Fruit fly (Drosophila melanogaster) whole organism, embryonic: ENCODE data around the gene CG15043.

Experiments
- Ada2b ChIP-seq: fragments of 200-800 bp; sonication (Bioruptor generic); IDR thresholded peaks from 2 replicates; pipeline ENCODE4 v1.3.6; 2022; ENCODE audit warnings: missing biosample characterization, missing genetic modification characterization
- BtbVII ChIP-seq: fragments of 200-800 bp; sonication (Bioruptor generic); optimal IDR thresholded peaks from 3 replicates; lab custom pipeline; 2017; ENCODE audit warnings: missing biosample characterization, mild to moderate bottlenecking, missing genetic modification characterization
- CG10431 ChIP-seq: fragments of 200-800 bp; sonication (Bioruptor generic); optimal IDR thresholded peaks from 3 replicates; lab custom pipeline; 2018; ENCODE audit warnings: missing biosample characterization, mild to moderate bottlenecking, missing genetic modification characterization
- CG12659 ChIP-seq: fragments of 200-800 bp; sonication (Bioruptor generic); optimal IDR thresholded peaks from 3 replicates; lab custom pipeline; 2017; ENCODE audit warnings: mild to moderate bottlenecking, missing biosample characterization, missing genetic modification reagents, missing genetic modification characterization
- CG14014 ChIP-seq: fragments of 200-800 bp; sonication (Bioruptor generic); IDR thresholded peaks from 2 replicates; pipeline ENCODE4 v1.3.6; 2022; ENCODE audit warnings: missing biosample characterization, missing genetic modification characterization
- CG1602 ChIP-seq: fragments of 200-800 bp; sonication (Bioruptor generic); optimal IDR thresholded peaks from 3 replicates; lab custom pipeline; 2016; ENCODE audit warnings: missing biosample characterization, missing genetic modification characterization
- CG1603 ChIP-seq: fragments of 200-800 bp; sonication (Bioruptor generic); optimal IDR thresholded peaks from 2 replicates; lab custom pipeline; 2019; ENCODE audit warnings: missing biosample characterization, mild to moderate bottlenecking, missing genetic modification characterization, moderate library complexity
- CG18599 ChIP-seq: fragments of 200-800 bp; sonication (Bioruptor generic); optimal IDR thresholded peaks from 3 replicates; lab custom pipeline; 2017; ENCODE audit warnings: missing biosample characterization, missing genetic modification characterization, mild to moderate bottlenecking, moderate library complexity, missing genetic modification reagents
- CG2120 ChIP-seq: fragments of 200-800 bp; sonication (Bioruptor generic); optimal IDR thresholded peaks from 3 replicates; lab custom pipeline; 2016; ENCODE audit warnings: missing biosample characterization, missing genetic modification characterization
- CG2199 ChIP-seq: fragments of 200-800 bp; sonication (Bioruptor generic); IDR thresholded peaks from 3 replicates; pipeline ENCODE4 v1.3.6; 2022; ENCODE audit warnings: missing biosample characterization, missing genetic modification characterization
- CG30403 ChIP-seq: fragments of 200-800 bp; sonication (Bioruptor generic); optimal IDR thresholded peaks from 3 replicates; lab custom pipeline; 2016; ENCODE audit warnings: missing biosample characterization, missing genetic modification characterization
- CG31441 ChIP-seq: fragments of 200-800 bp; sonication (Bioruptor generic); IDR thresholded peaks from 2 replicates; pipeline ENCODE4 v1.3.6; 2022; ENCODE audit warnings: missing biosample characterization, missing genetic modification characterization
- CG32532 ChIP-seq: fragments of 200-800 bp; sonication (Bioruptor generic); IDR thresholded peaks from 2 replicates; pipeline ENCODE4 v1.3.6; 2022; ENCODE audit warnings: missing biosample characterization, missing genetic modification characterization
- CG42726 ChIP-seq: fragments of 200-800 bp; sonication (Bioruptor generic); IDR thresholded peaks from 2 replicates; pipeline ENCODE4 v1.3.6; 2022; ENCODE audit warnings: missing biosample characterization, missing genetic modification characterization; ENCODE audit not compliant: partially characterized antibody
- CG7372 ChIP-seq: fragments of 200-800 bp; sonication (Bioruptor generic); IDR thresholded peaks from 2 replicates; pipeline ENCODE4 v1.3.6; 2022; ENCODE audit warnings: missing biosample characterization, missing genetic modification characterization
- CG7556 ChIP-seq: fragments of 200-800 bp; sonication (Bioruptor generic); optimal IDR thresholded peaks from 2 replicates; lab custom pipeline; 2017; ENCODE audit warnings: missing biosample characterization, mild to moderate bottlenecking, missing genetic modification characterization
- CG7839 ChIP-seq: fragments of 200-800 bp; sonication (Bioruptor generic); optimal IDR thresholded peaks from 3 replicates; lab custom pipeline; 2018; ENCODE audit warnings: missing biosample characterization, mild to moderate bottlenecking, missing genetic modification characterization, moderate library complexity
- CG8089 ChIP-seq: fragments of 200-800 bp; sonication (Bioruptor generic); optimal IDR thresholded peaks from 3 replicates; lab custom pipeline; 2016; ENCODE audit warnings: missing biosample characterization, missing genetic modification characterization
- CG8765 ChIP-seq: fragments of 200-800 bp; sonication (Bioruptor generic); IDR thresholded peaks from 2 replicates; pipeline ENCODE4 v1.3.6; 2022; ENCODE audit warnings: missing biosample characterization, missing genetic modification characterization
- CG8944 ChIP-seq: fragments of 200-800 bp; sonication (Bioruptor generic); optimal IDR thresholded peaks from 3 replicates; lab custom pipeline; 2016; ENCODE audit warnings: missing biosample characterization, missing genetic modification characterization
- CoRest ChIP-seq: fragments of 200-800 bp; sonication (Bioruptor generic); optimal IDR thresholded peaks from 3 replicates; lab custom pipeline; 2018; ENCODE audit warnings: missing biosample characterization, mild to moderate bottlenecking, missing genetic modification characterization, moderate library complexity
- Dfd ChIP-seq, 2 experiments: fragments of >200 bp; optimal IDR thresholded peaks; 2 replicates each; lab custom pipeline; 2017; ENCODE audit warnings: missing biosample characterization in 2 of 2, missing genetic modification characterization in 2 of 2
- Ets65A ChIP-seq: fragments of 200-800 bp; sonication (Bioruptor generic); peaks from one replicate; lab custom pipeline; 2016; ENCODE audit warnings: missing biosample characterization, missing genetic modification characterization
- Hand ChIP-seq: fragments of 200-800 bp; sonication (Bioruptor generic); optimal IDR thresholded peaks from 2 replicates; lab custom pipeline; 2017; ENCODE audit warnings: mild to moderate bottlenecking, missing biosample characterization, missing genetic modification reagents, missing genetic modification characterization
- HmgZ ChIP-seq: fragments of 200-800 bp; sonication (Bioruptor generic); optimal IDR thresholded peaks from 2 replicates; lab custom pipeline; 2018; ENCODE audit warnings: missing biosample characterization, mild to moderate bottlenecking, missing genetic modification characterization
- Hsf ChIP-seq: fragments of 200-800 bp; sonication (Bioruptor generic); optimal IDR thresholded peaks from 3 replicates; lab custom pipeline; 2016; ENCODE audit warnings: missing biosample characterization, missing genetic modification characterization
- Meics ChIP-seq: fragments of 200-800 bp; sonication (Bioruptor generic); optimal IDR thresholded peaks from 2 replicates; lab custom pipeline; 2017; ENCODE audit warnings: missing biosample characterization, mild to moderate bottlenecking, missing genetic modification characterization
- Neu2 ChIP-seq: fragments of 200-800 bp; sonication (Bioruptor generic); optimal IDR thresholded peaks from 3 replicates; lab custom pipeline; 2016; ENCODE audit warnings: missing biosample characterization, missing genetic modification characterization, borderline replicate concordance
- Pdp1 ChIP-seq, 2 experiments: fragments of 200-800 bp; sonication (Bioruptor generic); optimal IDR thresholded peaks; 3 replicates each; lab custom pipeline; 2016; ENCODE audit warnings: missing biosample characterization in 2 of 2, missing genetic modification characterization in 2 of 2, mild to moderate bottlenecking in 1 of 2, moderate library complexity in 1 of 2
- Xbp1 ChIP-seq: fragments of 200-800 bp; sonication (Bioruptor generic); optimal IDR thresholded peaks from 3 replicates; lab custom pipeline; 2016; ENCODE audit warnings: missing biosample characterization, mild to moderate bottlenecking, missing genetic modification characterization
- cwo ChIP-seq: fragments of 200-800 bp; sonication (Bioruptor generic); optimal IDR thresholded peaks from 3 replicates; lab custom pipeline; 2017; ENCODE audit warnings: missing biosample characterization, missing genetic modification characterization, mild to moderate bottlenecking, moderate library complexity, missing genetic modification reagents
- da ChIP-seq: fragments of 200-800 bp; sonication (Bioruptor generic); optimal IDR thresholded peaks from 2 replicates; lab custom pipeline; 2016; ENCODE audit warnings: missing biosample characterization, missing genetic modification characterization
- dmrt99B ChIP-seq: fragments of 200-800 bp; sonication (Bioruptor generic); optimal IDR thresholded peaks from 2 replicates; lab custom pipeline; 2018; ENCODE audit warnings: missing biosample characterization, mild to moderate bottlenecking, missing genetic modification characterization, moderate library complexity
- emc ChIP-seq: fragments of 200-800 bp; sonication (Bioruptor generic); optimal IDR thresholded peaks from 2 replicates; lab custom pipeline; 2016; ENCODE audit warnings: missing biosample characterization, missing genetic modification characterization
- lab ChIP-seq: fragments of 200-800 bp; sonication (Bioruptor generic); optimal IDR thresholded peaks from 3 replicates; lab custom pipeline; 2017; ENCODE audit warnings: missing biosample characterization, missing genetic modification characterization, mild to moderate bottlenecking, moderate library complexity, missing genetic modification reagents
- maf-S ChIP-seq: fragments of 200-800 bp; sonication (Bioruptor generic); optimal IDR thresholded peaks from 2 replicates; lab custom pipeline; 2016; ENCODE audit warnings: missing biosample characterization, missing genetic modification characterization
- mam ChIP-seq: fragments of 200-800 bp; sonication (Bioruptor generic); optimal IDR thresholded peaks from 3 replicates; lab custom pipeline; 2016; ENCODE audit warnings: missing biosample characterization, missing genetic modification characterization
- nau ChIP-seq: fragments of 200-800 bp; sonication (Bioruptor generic); optimal IDR thresholded peaks from 3 replicates; lab custom pipeline; 2017; ENCODE audit warnings: missing biosample characterization, mild to moderate bottlenecking, missing genetic modification characterization, missing genetic modification reagents
- phol ChIP-seq: fragments of 200-800 bp; sonication (Bioruptor generic); optimal IDR thresholded peaks from 3 replicates; lab custom pipeline; 2018; ENCODE audit warnings: missing biosample characterization, mild to moderate bottlenecking, missing genetic modification characterization, moderate library complexity
- prd ChIP-seq, 3 experiments: fragments of >200 bp in 2 of 3; fragments of 200-800 bp in 1 of 3; sonication (Bioruptor generic) in 1 of 3; optimal IDR thresholded peaks in 2 of 3; IDR thresholded peaks in 1 of 3; 2 replicates in 2 of 3; 3 replicates in 1 of 3; pipeline versions ENCODE4 v1.3.6 to Lab custom; 2017 to 2022; ENCODE audit warnings: missing biosample characterization in 1 of 3, missing genetic modification characterization in 1 of 3
- row ChIP-seq: fragments of 200-800 bp; sonication (Bioruptor generic); IDR thresholded peaks from 3 replicates; pipeline ENCODE4 v1.3.6; 2022; ENCODE audit warnings: missing biosample characterization, missing genetic modification characterization
- schlank ChIP-seq: fragments of 200-800 bp; sonication (Bioruptor generic); optimal IDR thresholded peaks from 2 replicates; lab custom pipeline; 2018; ENCODE audit warnings: missing biosample characterization, mild to moderate bottlenecking, missing genetic modification characterization
- scrt ChIP-seq: fragments of 200-800 bp; sonication (Bioruptor generic); optimal IDR thresholded peaks from 2 replicates; lab custom pipeline; 2018; ENCODE audit warnings: missing biosample characterization, mild to moderate bottlenecking, missing genetic modification characterization, moderate library complexity
- sens ChIP-seq: fragments of 200-800 bp; sonication (Bioruptor generic); peaks from one replicate; lab custom pipeline; 2016; ENCODE audit warnings: missing biosample characterization, missing genetic modification characterization
- slbo ChIP-seq: fragments of 200-800 bp; sonication (Bioruptor generic); IDR thresholded peaks from 2 replicates; pipeline ENCODE4 v1.3.6; 2022; ENCODE audit warnings: missing biosample characterization, missing genetic modification characterization
- stwl ChIP-seq: fragments of 200-800 bp; sonication (Bioruptor generic); optimal IDR thresholded peaks from 3 replicates; lab custom pipeline; 2018; ENCODE audit warnings: missing biosample characterization, mild to moderate bottlenecking, missing genetic modification characterization, moderate library complexity
- sug ChIP-seq: fragments of 200-800 bp; optimal IDR thresholded peaks from 2 replicates; lab custom pipeline; 2019; ENCODE audit warnings: missing biosample characterization, mild to moderate bottlenecking, missing genetic modification characterization, moderate library complexity
- wor ChIP-seq: fragments of 200-800 bp; sonication (Bioruptor generic); IDR thresholded peaks from 2 replicates; pipeline ENCODE4 v1.3.6; 2022; ENCODE audit warnings: missing biosample characterization, missing genetic modification characterization

Gene CG15043

DNA sequence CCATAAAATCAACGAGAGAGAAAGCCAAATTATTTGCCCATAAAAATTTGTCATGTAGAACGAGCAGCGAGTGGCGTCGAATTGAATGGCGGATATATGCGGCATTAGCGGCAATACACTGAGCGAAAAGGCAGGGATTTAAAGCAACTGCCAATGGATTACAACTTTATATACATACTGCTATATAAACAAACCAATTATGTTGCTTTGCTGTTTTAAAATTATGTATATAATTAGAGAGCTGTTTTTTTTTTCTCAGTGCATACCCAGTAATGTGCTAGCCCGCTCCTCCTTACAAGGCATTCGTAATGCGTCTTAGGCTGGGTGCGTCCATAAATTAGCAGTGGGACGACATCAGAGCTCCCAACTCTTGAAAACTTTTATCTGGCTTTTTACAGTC lies 26.1 kb downstream of the CG15043 start (continued):
- TF ChIP-seq Xbp1, result peak; percentile 12
- peak; percentile 5 for TF ChIP-seq phol (tag; lab: Kevin White, UChicago)
- no peak for TF ChIP-seq wor
- peak; percentile 12 for TF ChIP-seq HmgZ
- peak; percentile 46 for TF ChIP-seq cwo
- TF ChIP-seq maf-S (GFP tag; lab: Kevin White, UChicago), result no peak
- peak; percentile 70 for TF ChIP-seq sens (GFP tag; lab: Kevin White, UChicago)
- TF ChIP-seq CG30403 (GFP tag; lab: Kevin White, UChicago), result peak; percentile 2
- peak; percentile 32 for TF ChIP-seq CG7556 (GFP tag; lab: Kevin White, UChicago)
- peak; percentile 7 for TF ChIP-seq CG1602 (GFP tag; lab: Kevin White, UChicago)
- TF ChIP-seq Ada2b (GFP tag; lab: Robert Waterston, UW), result peak; percentile 43; the same call in 1 of the 2 replicates
- peak; percentile 8 for TF ChIP-seq CoRest (tag; lab: Kevin White, UChicago)
- no peak for TF ChIP-seq CG2199 (GFP tag; lab: Robert Waterston, UW)
- TF ChIP-seq CG10431 (GFP tag; lab: Kevin White, UChicago), result no peak
- TF ChIP-seq Pdp1 (GFP tag; optimal IDR thresholded peaks at IDR 0.05; lab: Kevin White, UChicago), result peak in 1 of 2 experiments; percentile 12
- TF ChIP-seq Dfd (GFP tag; optimal IDR thresholded peaks at IDR 0.05; lab: Kevin White, UChicago), result no peak
- TF ChIP-seq Hsf (GFP tag; lab: Kevin White, UChicago), result peak; percentile 34
- TF ChIP-seq mam (GFP tag; lab: Kevin White, UChicago), result no peak
- no peak for TF ChIP-seq emc (GFP tag; lab: Kevin White, UChicago)
- no peak for TF ChIP-seq CG14014 (GFP tag; lab: Robert Waterston, UW)
- TF ChIP-seq CG7839 (tag; lab: Kevin White, UChicago), result peak; percentile 45
- TF ChIP-seq CG12659, result peak; percentile 4
- no peak for TF ChIP-seq CG31441 (GFP tag; lab: Robert Waterston, UW)
- TF ChIP-seq CG1603 (tag; lab: Kevin White, UChicago), result peak; percentile 25
- peak; percentile 65 for TF ChIP-seq CG32532 (GFP tag; lab: Robert Waterston, UW)
- TF ChIP-seq Hand (GFP tag; lab: Kevin White, UChicago), result peak; percentile 24

DNA sequence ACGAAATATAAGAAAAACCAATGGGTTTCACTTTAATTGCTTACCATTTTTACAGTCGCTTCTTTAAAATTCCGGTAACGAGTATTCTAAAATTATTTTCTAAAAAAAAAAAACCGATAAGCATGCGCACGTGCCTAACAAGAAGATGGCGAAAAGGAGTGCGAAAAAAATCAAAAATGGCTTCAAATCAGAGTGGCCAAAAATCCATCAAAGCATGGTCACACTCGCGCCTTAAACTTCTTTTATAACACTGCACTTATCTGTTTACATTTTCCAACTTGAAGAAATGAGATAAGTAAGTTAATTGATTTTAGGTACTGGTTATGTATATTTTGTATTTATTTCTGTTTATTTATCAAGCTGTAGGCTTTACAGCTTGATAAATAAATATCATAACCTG lies 33.6 kb downstream of the CG15043 start, which contains the start of gene CG43843:
CG43843 (minus strand) TSS at position 101 of the 400 bp plus-strand sequence.
- peak; percentile 37 for TF ChIP-seq sens (GFP tag; lab: Kevin White, UChicago)
- TF ChIP-seq stwl (tag; lab: Kevin White, UChicago), result peak; percentile 19
- TF ChIP-seq CG42726, result no peak

DNA sequence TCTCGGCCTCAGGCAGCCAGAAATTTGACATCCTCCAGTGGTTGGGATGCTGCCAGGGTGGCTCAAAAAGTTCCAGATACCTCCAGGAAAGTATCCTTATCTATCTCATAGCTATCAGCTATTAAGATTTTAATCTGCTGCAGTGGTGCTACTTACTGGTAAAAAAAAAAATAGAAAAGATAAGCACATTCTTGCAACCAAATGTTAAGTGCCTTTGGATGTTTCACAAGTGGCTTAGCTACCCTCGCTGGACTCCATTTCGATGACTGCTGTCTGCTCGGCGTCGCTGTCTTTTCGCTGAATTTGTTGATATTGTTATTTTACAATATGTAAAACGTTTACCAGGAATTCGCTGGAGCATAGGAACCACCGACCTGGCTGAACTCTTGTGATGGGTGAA lies 41.3 kb downstream of the CG15043 start:
- TF ChIP-seq prd (optimal IDR thresholded peaks at IDR 0.05; lab: Kevin White, UChicago) (no peak), prd (GFP tag; IDR thresholded peaks at IDR 0.05; lab: Robert Waterston, UW) (peak; percentile 14; the same call in 1 of the 3 replicates), nau (GFP tag; lab: Kevin White, UChicago) (no peak), Ets65A (peak; percentile 87), dmrt99B (tag; lab: Kevin White, UChicago) (peak; percentile 1), sug (no peak), Neu2 (GFP tag; lab: Kevin White, UChicago) (no peak), sens (GFP tag; lab: Kevin White, UChicago) (peak; percentile 66), da (GFP tag; lab: Kevin White, UChicago) (no peak), lab (GFP tag; lab: Kevin White, UChicago) (peak; percentile 1), BtbVII (GFP tag; lab: Kevin White, UChicago) (no peak), CG18599 (GFP tag; lab: Kevin White, UChicago) (peak; percentile 38), CG7372 (no peak), slbo (GFP tag; lab: Robert Waterston, UW) (peak; percentile 36), scrt (GFP tag; lab: Kevin White, UChicago) (no peak), Meics (GFP tag; lab: Kevin White, UChicago) (peak; percentile 12), CG8089 (GFP tag; lab: Kevin White, UChicago) (no peak), CG8944 (GFP tag; lab: Kevin White, UChicago) (no peak), row (GFP tag; lab: Robert Waterston, UW) (peak; percentile 59), CG8765 (GFP tag; lab: Robert Waterston, UW) (no peak), schlank (no peak), CG2120 (GFP tag; lab: Kevin White, UChicago) (peak; percentile 48)
